Fruit fly (Drosophila melanogaster) whole organism, embryonic: Measurements from ENCODE around the gene CG3339.

Experiments used
- CG10209 ChIP-seq: fragments of 200-800 bp; sonication (Bioruptor generic); optimal IDR thresholded peaks from 3 replicates; lab custom pipeline; 2017; ENCODE audit warnings: missing biosample characterization, mild to moderate bottlenecking, missing genetic modification characterization, missing genetic modification reagents
- CG11456 ChIP-seq: fragments of 200-800 bp; sonication (Bioruptor generic); IDR thresholded peaks from 3 replicates; pipeline ENCODE4 v1.3.6; 2022; ENCODE audit warnings: missing biosample characterization, missing genetic modification characterization
- CG12236 ChIP-seq: fragments of 200-800 bp; sonication (Bioruptor generic); optimal IDR thresholded peaks from 2 replicates; lab custom pipeline; 2016; ENCODE audit warnings: missing biosample characterization, missing genetic modification characterization
- CG13775 ChIP-seq: fragments of 200-800 bp; sonication (Bioruptor generic); optimal IDR thresholded peaks from 3 replicates; lab custom pipeline; 2017; ENCODE audit warnings: missing biosample characterization, mild to moderate bottlenecking, missing genetic modification characterization
- CG17612 ChIP-seq: fragments of 200-800 bp; sonication (Bioruptor generic); IDR thresholded peaks from 2 replicates; pipeline ENCODE4 v1.3.6; 2022; ENCODE audit warnings: missing biosample characterization, missing genetic modification characterization
- CG17912 ChIP-seq: fragments of 200-800 bp; sonication (Bioruptor generic); optimal IDR thresholded peaks from 2 replicates; lab custom pipeline; 2018; ENCODE audit warnings: missing biosample characterization, mild to moderate bottlenecking, missing genetic modification characterization
- CG30431 ChIP-seq: fragments of 200-800 bp; sonication (Bioruptor generic); optimal IDR thresholded peaks from 2 replicates; lab custom pipeline; 2017; ENCODE audit warnings: missing biosample characterization, missing genetic modification characterization
- CG3847 ChIP-seq: fragments of 200-800 bp; sonication (Bioruptor generic); IDR thresholded peaks from 2 replicates; pipeline ENCODE4 v1.3.6; 2022; ENCODE audit warnings: missing biosample characterization, missing genetic modification characterization
- CG42726 ChIP-seq: fragments of 200-800 bp; sonication (Bioruptor generic); IDR thresholded peaks from 2 replicates; pipeline ENCODE4 v1.3.6; 2022; ENCODE audit warnings: missing biosample characterization, missing genetic modification characterization; ENCODE audit not compliant: partially characterized antibody
- CG4360 ChIP-seq: fragments of 200-800 bp; sonication (Bioruptor generic); IDR thresholded peaks from 2 replicates; pipeline ENCODE4 v1.3.6; 2022; ENCODE audit warnings: missing biosample characterization, missing genetic modification characterization
- CG5180 ChIP-seq: fragments of 200-800 bp; sonication (Bioruptor generic); optimal IDR thresholded peaks from 3 replicates; lab custom pipeline; 2017; ENCODE audit warnings: missing biosample characterization, missing genetic modification characterization, mild to moderate bottlenecking, moderate library complexity, missing genetic modification reagents
- CG6175 ChIP-seq: fragments of 200-800 bp; sonication (Bioruptor generic); IDR thresholded peaks from 3 replicates; pipeline ENCODE4 v1.3.6; 2022; ENCODE audit warnings: missing biosample characterization, missing genetic modification characterization
- CG6254 ChIP-seq: fragments of 200-800 bp; sonication (Bioruptor generic); optimal IDR thresholded peaks from 3 replicates; lab custom pipeline; 2017; ENCODE audit warnings: mild to moderate bottlenecking, missing biosample characterization, missing genetic modification reagents, missing genetic modification characterization
- CG6765 ChIP-seq: fragments of 200-800 bp; sonication (Bioruptor generic); optimal IDR thresholded peaks from 3 replicates; lab custom pipeline; 2017; ENCODE audit warnings: missing biosample characterization, mild to moderate bottlenecking, missing genetic modification characterization
- CG6813 ChIP-seq: fragments of 200-800 bp; sonication (Bioruptor generic); optimal IDR thresholded peaks from 2 replicates; lab custom pipeline; 2017; ENCODE audit warnings: missing biosample characterization, missing genetic modification characterization, mild to moderate bottlenecking, moderate library complexity, missing genetic modification reagents
- CG7987 ChIP-seq: fragments of 200-800 bp; sonication (Bioruptor generic); optimal IDR thresholded peaks from 2 replicates; lab custom pipeline; 2018; ENCODE audit warnings: missing biosample characterization, mild to moderate bottlenecking, missing genetic modification characterization, moderate library complexity
- CG8388 ChIP-seq: fragments of 200-800 bp; sonication (Bioruptor generic); optimal IDR thresholded peaks from 2 replicates; lab custom pipeline; 2019; ENCODE audit warnings: missing biosample characterization, mild to moderate bottlenecking, missing genetic modification characterization, moderate library complexity
- CG8765 ChIP-seq: fragments of 200-800 bp; sonication (Bioruptor generic); IDR thresholded peaks from 2 replicates; pipeline ENCODE4 v1.3.6; 2022; ENCODE audit warnings: missing biosample characterization, missing genetic modification characterization
- CG9727 ChIP-seq: fragments of 200-800 bp; sonication (Bioruptor generic); optimal IDR thresholded peaks from 3 replicates; lab custom pipeline; 2017; ENCODE audit warnings: missing biosample characterization, mild to moderate bottlenecking, missing genetic modification characterization
- CrebB ChIP-seq: fragments of 200-800 bp; sonication (Bioruptor generic); optimal IDR thresholded peaks from 3 replicates; lab custom pipeline; 2018; ENCODE audit warnings: missing biosample characterization, mild to moderate bottlenecking, missing genetic modification characterization
- Gsc ChIP-seq: fragments of 200-800 bp; sonication (Bioruptor generic); IDR thresholded peaks from 2 replicates; pipeline ENCODE4 v1.3.6; 2022; ENCODE audit warnings: missing biosample characterization, missing genetic modification characterization
- Hr51 ChIP-seq, 2 experiments: fragments of 200-800 bp; sonication (Bioruptor generic); optimal IDR thresholded peaks; 2 replicates in 1 of 2; 3 replicates in 1 of 2; lab custom pipeline; 2016 to 2018; ENCODE audit warnings: missing biosample characterization in 2 of 2, missing genetic modification characterization in 2 of 2, mild to moderate bottlenecking in 1 of 2, moderate library complexity in 1 of 2
- Med ChIP-seq: fragments of 200-800 bp; sonication (Bioruptor generic); peaks from one replicate; lab custom pipeline; 2016; ENCODE audit warnings: missing biosample characterization, missing genetic modification characterization, mild to moderate bottlenecking, inconsistent platforms, moderate library complexity
- NfI ChIP-seq: fragments of 200-800 bp; sonication (Bioruptor generic); optimal IDR thresholded peaks from 3 replicates; lab custom pipeline; 2018; ENCODE audit warnings: missing biosample characterization, mild to moderate bottlenecking, missing genetic modification characterization, moderate library complexity
- Side ChIP-seq: fragments of 200-800 bp; sonication (Bioruptor generic); optimal IDR thresholded peaks from 2 replicates; lab custom pipeline; 2016; ENCODE audit warnings: missing biosample characterization, missing genetic modification characterization
- Spps ChIP-seq: fragments of 200-800 bp; sonication (Bioruptor generic); optimal IDR thresholded peaks from 2 replicates; lab custom pipeline; 2018; ENCODE audit warnings: missing biosample characterization, mild to moderate bottlenecking, missing genetic modification characterization
- Xrp1 ChIP-seq: fragments of 200-800 bp; sonication (Bioruptor generic); IDR thresholded peaks from 2 replicates; pipeline ENCODE4 v1.3.6; 2022; ENCODE audit warnings: missing biosample characterization, missing genetic modification characterization
- ash1 ChIP-seq: fragments of 200-800 bp; sonication (Bioruptor generic); optimal IDR thresholded peaks from 2 replicates; lab custom pipeline; 2018; ENCODE audit warnings: missing biosample characterization, mild to moderate bottlenecking, missing genetic modification characterization
- ato ChIP-seq: fragments of 200-800 bp; sonication (Bioruptor generic); IDR thresholded peaks from 2 replicates; pipeline ENCODE4 v1.3.6; 2022; ENCODE audit warnings: missing biosample characterization, missing genetic modification characterization; ENCODE audit not compliant: partially characterized antibody
- emc ChIP-seq: fragments of 200-800 bp; sonication (Bioruptor generic); optimal IDR thresholded peaks from 2 replicates; lab custom pipeline; 2016; ENCODE audit warnings: missing biosample characterization, missing genetic modification characterization
- esg ChIP-seq: fragments of 200-800 bp; sonication (Bioruptor generic); conservative IDR thresholded peaks from 2 replicates; pipeline ENCODE4 v1.3.6; 2022; ENCODE audit warnings: missing biosample characterization, missing genetic modification characterization
- eyg ChIP-seq: fragments of 200-800 bp; sonication (Bioruptor generic); optimal IDR thresholded peaks from 3 replicates; lab custom pipeline; 2016; ENCODE audit warnings: missing biosample characterization, missing genetic modification characterization
- gcm ChIP-seq: fragments of 200-800 bp; sonication (Bioruptor generic); optimal IDR thresholded peaks from 2 replicates; lab custom pipeline; 2019; ENCODE audit warnings: missing biosample characterization, mild to moderate bottlenecking, missing genetic modification characterization, moderate library complexity
- gcm2 ChIP-seq: fragments of 200-800 bp; sonication (Bioruptor generic); optimal IDR thresholded peaks from 2 replicates; lab custom pipeline; 2016; ENCODE audit warnings: missing biosample characterization, missing genetic modification characterization
- grau ChIP-seq: fragments of 200-800 bp; optimal IDR thresholded peaks from 3 replicates; lab custom pipeline; 2019; ENCODE audit warnings: missing biosample characterization, mild to moderate bottlenecking, missing genetic modification characterization, moderate library complexity
- hkb ChIP-seq, 2 experiments: fragments of 200-800 bp in 1 of 2; fragments of >200 bp in 1 of 2; sonication (Bioruptor generic) in 1 of 2; IDR thresholded peaks in 1 of 2; optimal IDR thresholded peaks in 1 of 2; 2 replicates each; pipeline versions ENCODE4 v1.3.6 to Lab custom; 2017 to 2022; ENCODE audit warnings: missing biosample characterization in 1 of 2, missing genetic modification characterization in 1 of 2
- ind ChIP-seq: fragments of 200-800 bp; sonication (Bioruptor generic); optimal IDR thresholded peaks from 3 replicates; lab custom pipeline; 2016; ENCODE audit warnings: missing biosample characterization, missing genetic modification characterization
- kay ChIP-seq: fragments of 200-800 bp; sonication (Bioruptor generic); optimal IDR thresholded peaks from 2 replicates; lab custom pipeline; 2016; ENCODE audit warnings: missing biosample characterization, missing genetic modification characterization
- oc ChIP-seq: fragments of 200-800 bp; sonication (Bioruptor generic); optimal IDR thresholded peaks from 2 replicates; lab custom pipeline; 2018; ENCODE audit warnings: missing biosample characterization, mild to moderate bottlenecking, missing genetic modification characterization, moderate library complexity
- odd ChIP-seq: fragments of 200-800 bp; sonication (Bioruptor generic); optimal IDR thresholded peaks from 2 replicates; lab custom pipeline; 2017; ENCODE audit warnings: missing biosample characterization, mild to moderate bottlenecking, missing genetic modification characterization
- pfk ChIP-seq: fragments of 200-800 bp; sonication (Bioruptor generic); optimal IDR thresholded peaks from 2 replicates; lab custom pipeline; 2018; ENCODE audit warnings: missing biosample characterization, mild to moderate bottlenecking, missing genetic modification characterization, moderate library complexity
- schlank ChIP-seq: fragments of 200-800 bp; sonication (Bioruptor generic); optimal IDR thresholded peaks from 2 replicates; lab custom pipeline; 2018; ENCODE audit warnings: missing biosample characterization, mild to moderate bottlenecking, missing genetic modification characterization
- stwl ChIP-seq: fragments of 200-800 bp; sonication (Bioruptor generic); optimal IDR thresholded peaks from 3 replicates; lab custom pipeline; 2018; ENCODE audit warnings: missing biosample characterization, mild to moderate bottlenecking, missing genetic modification characterization, moderate library complexity
- sug ChIP-seq: fragments of 200-800 bp; optimal IDR thresholded peaks from 2 replicates; lab custom pipeline; 2019; ENCODE audit warnings: missing biosample characterization, mild to moderate bottlenecking, missing genetic modification characterization, moderate library complexity
- tll ChIP-seq, 2 experiments: fragments of 200-800 bp in 1 of 2; fragments of >200 bp in 1 of 2; sonication (Bioruptor generic) in 1 of 2; optimal IDR thresholded peaks; 2 replicates each; lab custom pipeline; 2017 to 2019; ENCODE audit warnings: missing biosample characterization in 2 of 2, missing genetic modification characterization in 2 of 2, mild to moderate bottlenecking in 1 of 2, moderate library complexity in 1 of 2
- usp ChIP-seq: fragments of >200 bp; optimal IDR thresholded peaks from 2 replicates; lab custom pipeline; 2017; ENCODE audit warnings: missing biosample characterization, missing genetic modification characterization
- vnd ChIP-seq: fragments of 200-800 bp; sonication (Bioruptor generic); IDR thresholded peaks from 3 replicates; pipeline ENCODE4 v1.3.6; 2022; ENCODE audit warnings: missing biosample characterization, missing genetic modification characterization; ENCODE audit not compliant: partially characterized antibody

CG3339 gene

dm6 chr3R:27273118-27274062, 48.7 kb downstream of the CG3339 start, which contains the start of gene CG5934 (continued):
- TF ChIP-seq CG4360 (GFP tag; lab: Robert Waterston, UW), result no peak
- peak; percentile 42 for TF ChIP-seq ind (GFP tag; lab: Kevin White, UChicago)
- no peak for TF ChIP-seq ato (GFP tag; lab: Robert Waterston, UW)
- TF ChIP-seq usp (GFP tag; lab: Kevin White, UChicago), result no peak
- TF ChIP-seq schlank (tag; lab: Kevin White, UChicago), result no peak
- no peak for TF ChIP-seq gcm (GFP tag; lab: Kevin White, UChicago)
- no peak for TF ChIP-seq Xrp1 (GFP tag; lab: Robert Waterston, UW)
- TF ChIP-seq CG3847 (GFP tag; lab: Robert Waterston, UW), result peak; percentile 62
- TF ChIP-seq CG6175, result no peak
- TF ChIP-seq hkb (optimal IDR thresholded peaks at IDR 0.05; lab: Kevin White, UChicago), result no peak
- no peak for TF ChIP-seq hkb (GFP tag; IDR thresholded peaks at IDR 0.05; lab: Robert Waterston, UW)
- peak; percentile 75 for TF ChIP-seq stwl (tag; lab: Kevin White, UChicago)
- no peak for TF ChIP-seq CG6813
- no peak for TF ChIP-seq CrebB (tag; lab: Kevin White, UChicago)
- no peak for TF ChIP-seq CG42726 (GFP tag; lab: Robert Waterston, UW)
- peak; percentile 2 for TF ChIP-seq CG8388
- TF ChIP-seq CG7987 (GFP tag; lab: Kevin White, UChicago), result no peak
- no peak for TF ChIP-seq CG8765 (GFP tag; lab: Robert Waterston, UW)
- peak; percentile 26 for TF ChIP-seq Side (GFP tag; lab: Kevin White, UChicago)
- TF ChIP-seq CG30431 (GFP tag; lab: Kevin White, UChicago), result no peak
- TF ChIP-seq Gsc (GFP tag; lab: Robert Waterston, UW), result no peak
- peak; percentile 5 to 35 for TF ChIP-seq Hr51 (GFP tag; optimal IDR thresholded peaks at IDR 0.05; lab: Kevin White, UChicago)
- TF ChIP-seq vnd (GFP tag; lab: Robert Waterston, UW), result no peak
- no peak for TF ChIP-seq gcm2 (GFP tag; lab: Kevin White, UChicago)
- no peak for TF ChIP-seq ash1 (GFP tag; lab: Kevin White, UChicago)
- TF ChIP-seq CG11456 (GFP tag; lab: Robert Waterston, UW), result peak; percentile 77; the same call in 2 of the 3 replicates
- no peak for TF ChIP-seq oc
- no peak for TF ChIP-seq CG10209
- no peak for TF ChIP-seq Spps (tag; lab: Kevin White, UChicago)
- TF ChIP-seq CG6254 (GFP tag; lab: Kevin White, UChicago), result no peak
- peak; percentile 88 for TF ChIP-seq Med
- TF ChIP-seq CG12236 (GFP tag; lab: Kevin White, UChicago), result no peak
- TF ChIP-seq CG13775 (GFP tag; lab: Kevin White, UChicago), result peak; percentile 10
- TF ChIP-seq CG17612 (GFP tag; lab: Robert Waterston, UW), result no peak
- peak; percentile 1 for TF ChIP-seq CG17912
- no peak for TF ChIP-seq CG6765 (GFP tag; lab: Kevin White, UChicago)
- no peak for TF ChIP-seq CG5180 (GFP tag; lab: Kevin White, UChicago)
- peak; percentile 26 for TF ChIP-seq sug (tag; lab: Kevin White, UChicago)
- no peak for TF ChIP-seq tll (GFP tag; optimal IDR thresholded peaks at IDR 0.05; lab: Kevin White, UChicago)
- TF ChIP-seq kay (GFP tag; lab: Kevin White, UChicago), result no peak
- TF ChIP-seq odd (GFP tag; lab: Kevin White, UChicago), result no peak
- no peak for TF ChIP-seq eyg
- TF ChIP-seq CG9727, result peak; percentile 26
- TF ChIP-seq pfk, result peak; percentile 1
- peak; percentile 47 for TF ChIP-seq NfI (GFP tag; lab: Kevin White, UChicago)
- peak; percentile 10 for TF ChIP-seq grau (tag; lab: Kevin White, UChicago)
- TF ChIP-seq emc (GFP tag; lab: Kevin White, UChicago), result no peak
- no peak for TF ChIP-seq esg (GFP tag; lab: Robert Waterston, UW)
